Worm (Caenorhabditis elegans) whole organism, late embryonic: Measurements from ENCODE around the gene F59C12.3.

ENCODE experiments used
- C08G9.2 ChIP-seq: sonication (generic microtip); optimal IDR thresholded peaks from 2 replicates; lab custom pipeline; 2016; ENCODE audit warnings: mild to moderate bottlenecking, missing genetic modification characterization, moderate library complexity, missing compliant biosample characterization
- C38D4.7 ChIP-seq: fragments of 200-800 bp; sonication (Bioruptor generic); optimal IDR thresholded peaks from 2 replicates; lab custom pipeline; 2018; ENCODE audit warnings: mild to moderate bottlenecking, missing genetic modification characterization, moderate library complexity, missing compliant biosample characterization
- F13H6.1 ChIP-seq: sonication (generic microtip); optimal IDR thresholded peaks from 2 replicates; lab custom pipeline; 2016; ENCODE audit warnings: missing genetic modification characterization, missing compliant biosample characterization
- K09A11.1 ChIP-seq: sonication (generic microtip); optimal IDR thresholded peaks from 2 replicates; lab custom pipeline; 2017; ENCODE audit warnings: antibody characterized with exemption, mild to moderate bottlenecking, missing genetic modification characterization, missing compliant biosample characterization; ENCODE audit not compliant: insufficient read depth
- ceh-14 ChIP-seq: sonication (generic microtip); optimal IDR thresholded peaks from 2 replicates; lab custom pipeline; 2016; ENCODE audit warnings: missing genotype, missing genetic modification characterization, missing compliant biosample characterization
- ceh-18 ChIP-seq: sonication (generic microtip); optimal IDR thresholded peaks from 2 replicates; lab custom pipeline; 2016; ENCODE audit warnings: missing genetic modification characterization, missing compliant biosample characterization
- ceh-19 ChIP-seq: fragments of 200-800 bp; sonication (Bioruptor generic); optimal IDR thresholded peaks from 2 replicates; lab custom pipeline; 2018; ENCODE audit warnings: mild to moderate bottlenecking, missing genetic modification characterization, missing compliant biosample characterization
- ceh-2 ChIP-seq: sonication (generic microtip); optimal IDR thresholded peaks from 2 replicates; lab custom pipeline; 2016; ENCODE audit warnings: missing genotype, missing genetic modification characterization, missing compliant biosample characterization
- ceh-24 ChIP-seq: sonication (generic microtip); optimal IDR thresholded peaks from 2 replicates; lab custom pipeline; 2016; ENCODE audit warnings: mild to moderate bottlenecking, missing genetic modification characterization, missing compliant biosample characterization
- ceh-30 ChIP-seq: fragments of 150-350 bp; optimal IDR thresholded peaks from 2 replicates; lab custom pipeline; 2014; ENCODE audit warnings: missing biosample characterization, missing genetic modification characterization
- ceh-31 ChIP-seq: sonication (generic microtip); optimal IDR thresholded peaks from 2 replicates; lab custom pipeline; 2016; ENCODE audit warnings: missing genetic modification characterization, missing compliant biosample characterization
- ceh-34 ChIP-seq: sonication (generic microtip); optimal IDR thresholded peaks from 2 replicates; lab custom pipeline; 2016; ENCODE audit warnings: mild to moderate bottlenecking, missing genetic modification characterization, missing compliant biosample characterization
- ceh-6 ChIP-seq: fragments of 200-800 bp; sonication (Bioruptor generic); optimal IDR thresholded peaks from 2 replicates; lab custom pipeline; 2018; ENCODE audit warnings: mild to moderate bottlenecking, missing genetic modification characterization, missing compliant biosample characterization
- che-1 ChIP-seq: sonication (generic microtip); optimal IDR thresholded peaks from 2 replicates; lab custom pipeline; 2016; ENCODE audit warnings: mild to moderate bottlenecking, missing genetic modification characterization, missing compliant biosample characterization
- dmd-4 ChIP-seq: sonication (generic microtip); optimal IDR thresholded peaks from 2 replicates; lab custom pipeline; 2016; ENCODE audit warnings: borderline replicate concordance, missing genetic modification characterization, missing compliant biosample characterization
- dve-1 ChIP-seq: sonication (generic microtip); optimal IDR thresholded peaks from 2 replicates; lab custom pipeline; 2017; ENCODE audit warnings: antibody characterized with exemption, mild to moderate bottlenecking, missing genetic modification characterization, missing compliant biosample characterization
- eyg-1 ChIP-seq: sonication (generic microtip); optimal IDR thresholded peaks from 2 replicates; lab custom pipeline; 2016; ENCODE audit warnings: missing genotype, missing genetic modification characterization, missing compliant biosample characterization
- fax-1 ChIP-seq: sonication (generic microtip); optimal IDR thresholded peaks from 2 replicates; lab custom pipeline; 2016; ENCODE audit warnings: missing genotype, missing genetic modification characterization, missing compliant biosample characterization
- hlh-15 ChIP-seq: sonication (generic microtip); optimal IDR thresholded peaks from 2 replicates; lab custom pipeline; 2016; ENCODE audit warnings: missing genetic modification characterization, missing compliant biosample characterization
- hlh-30 ChIP-seq: sonication (generic microtip); optimal IDR thresholded peaks from 2 replicates; lab custom pipeline; 2017; ENCODE audit warnings: antibody characterized with exemption, missing genetic modification characterization, missing compliant biosample characterization; ENCODE audit not compliant: insufficient read depth
- hlh-6 ChIP-seq: sonication (generic microtip); optimal IDR thresholded peaks from 2 replicates; lab custom pipeline; 2016; ENCODE audit warnings: missing genotype, missing genetic modification characterization, missing compliant biosample characterization
- hlh-8 ChIP-seq: sonication (generic microtip); optimal IDR thresholded peaks from 2 replicates; lab custom pipeline; 2016; ENCODE audit warnings: missing genotype, missing genetic modification characterization, missing compliant biosample characterization
- lim-6 ChIP-seq: sonication (generic microtip); optimal IDR thresholded peaks from 2 replicates; lab custom pipeline; 2016; ENCODE audit warnings: missing genetic modification characterization, missing compliant biosample characterization
- nfya-1 ChIP-seq: sonication (generic microtip); optimal IDR thresholded peaks from 2 replicates; lab custom pipeline; 2017; ENCODE audit warnings: missing genetic modification characterization, mild to moderate bottlenecking, missing compliant biosample characterization, antibody characterized with exemption, moderate library complexity
- nhr-11 ChIP-seq: fragments of 150-350 bp; optimal IDR thresholded peaks from 2 replicates; lab custom pipeline; 2014; ENCODE audit warnings: missing biosample characterization, missing genetic modification characterization
- pat-9 ChIP-seq: fragments of 200-800 bp; sonication (Bioruptor generic); optimal IDR thresholded peaks from 2 replicates; lab custom pipeline; 2018; ENCODE audit warnings: mild to moderate bottlenecking, missing genetic modification characterization, moderate library complexity, missing compliant biosample characterization
- pax-1 ChIP-seq: fragments of 150-350 bp; optimal IDR thresholded peaks from 2 replicates; lab custom pipeline; 2014; ENCODE audit warnings: missing biosample characterization, missing genetic modification characterization
- pha-4 ChIP-seq: fragments of 150-350 bp; optimal IDR thresholded peaks from 2 replicates; lab custom pipeline; 2018; ENCODE audit warnings: missing biosample characterization, missing genetic modification reagents, missing genetic modification characterization
- pqm-1 ChIP-seq: sonication (generic microtip); optimal IDR thresholded peaks from 2 replicates; lab custom pipeline; 2016; ENCODE audit warnings: missing genetic modification characterization, missing compliant biosample characterization
- pros-1 ChIP-seq: fragments of 150-350 bp; optimal IDR thresholded peaks from 2 replicates; lab custom pipeline; 2014; ENCODE audit warnings: missing biosample characterization, missing genetic modification reagents, missing genetic modification characterization
- ref-2 ChIP-seq: sonication (generic microtip); optimal IDR thresholded peaks from 2 replicates; lab custom pipeline; 2016; ENCODE audit warnings: missing genetic modification characterization, missing compliant biosample characterization
- rnt-1 ChIP-seq: sonication (generic microtip); optimal IDR thresholded peaks from 2 replicates; lab custom pipeline; 2016; ENCODE audit warnings: missing genetic modification characterization, missing compliant biosample characterization
- syd-9 ChIP-seq: sonication (generic microtip); optimal IDR thresholded peaks from 2 replicates; lab custom pipeline; 2016; ENCODE audit warnings: mild to moderate bottlenecking, missing genetic modification characterization, moderate library complexity, missing compliant biosample characterization
- tbx-2 ChIP-seq: sonication (generic microtip); optimal IDR thresholded peaks from 2 replicates; lab custom pipeline; 2016; ENCODE audit warnings: missing genetic modification characterization, missing compliant biosample characterization
- tbx-7 ChIP-seq: sonication (generic microtip); optimal IDR thresholded peaks from 2 replicates; lab custom pipeline; 2016; ENCODE audit warnings: missing genotype, missing genetic modification characterization, missing compliant biosample characterization
- unc-3 ChIP-seq, 2 experiments: fragments of 200-800 bp in 1 of 2; sonication (Bioruptor generic) in 1 of 2; sonication (generic microtip) in 1 of 2; conservative IDR thresholded peaks in 1 of 2; optimal IDR thresholded peaks in 1 of 2; 2 replicates each; pipeline versions ENCODE4 v1.3.6 to Lab custom; 2016 to 2022; ENCODE audit warnings: missing compliant biosample characterization in 2 of 2, missing genetic modification characterization in 2 of 2, missing genetic modification reagents in 1 of 2
- unc-42 ChIP-seq: sonication (generic microtip); optimal IDR thresholded peaks from 2 replicates; lab custom pipeline; 2016; ENCODE audit warnings: missing genotype, missing genetic modification characterization, missing compliant biosample characterization
- unc-55 ChIP-seq: sonication (generic microtip); optimal IDR thresholded peaks from 2 replicates; lab custom pipeline; 2017; ENCODE audit warnings: missing biosample characterization, missing genetic modification reagents, missing genetic modification characterization
- unc-86 ChIP-seq: sonication (generic microtip); optimal IDR thresholded peaks from 2 replicates; lab custom pipeline; 2016; ENCODE audit warnings: missing genetic modification characterization, missing compliant biosample characterization

The F59C12.3 gene

DNA sequence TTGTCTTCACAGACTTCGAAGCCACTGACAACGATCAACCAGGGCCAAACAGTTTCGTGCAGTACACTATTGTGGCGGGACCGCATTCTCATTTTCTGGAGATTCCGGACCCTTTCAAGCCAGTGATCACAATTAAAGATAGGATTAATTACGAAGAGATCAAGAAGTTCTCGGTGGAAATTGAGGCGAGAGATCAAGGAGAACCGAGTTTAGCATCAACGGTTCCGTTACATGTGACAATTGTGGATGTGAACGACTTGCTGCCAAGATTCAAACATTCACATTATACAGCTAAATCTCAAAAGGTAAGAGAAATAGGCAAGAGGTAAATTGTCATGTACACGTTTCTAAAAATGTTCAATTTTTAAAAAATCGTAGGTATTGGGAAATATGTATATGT lies 11.5 kb downstream of the F59C12.3 start:
- no peak for TF ChIP-seq ceh-24
- no peak for TF ChIP-seq rnt-1
- no peak for TF ChIP-seq pax-1 (tag; lab: Kevin White, UChicago)
- TF ChIP-seq ceh-19 (GFP tag; lab: Kevin White, UChicago) = no peak
- no peak for TF ChIP-seq C08G9.2 (tag; lab: Kevin White, UChicago)
- no peak for TF ChIP-seq syd-9 (tag; lab: Kevin White, UChicago)
- no peak for TF ChIP-seq lim-6 (tag; lab: Kevin White, UChicago)

ce11 chrX:16596972-16597371 lies 12.4 kb downstream of the F59C12.3 start:
- TF ChIP-seq ceh-14 (no peak), ceh-34 (tag; lab: Kevin White, UChicago) (peak; percentile 6)
- TF ChIP-seq, all 69 proteins: peak for 1

DNA sequence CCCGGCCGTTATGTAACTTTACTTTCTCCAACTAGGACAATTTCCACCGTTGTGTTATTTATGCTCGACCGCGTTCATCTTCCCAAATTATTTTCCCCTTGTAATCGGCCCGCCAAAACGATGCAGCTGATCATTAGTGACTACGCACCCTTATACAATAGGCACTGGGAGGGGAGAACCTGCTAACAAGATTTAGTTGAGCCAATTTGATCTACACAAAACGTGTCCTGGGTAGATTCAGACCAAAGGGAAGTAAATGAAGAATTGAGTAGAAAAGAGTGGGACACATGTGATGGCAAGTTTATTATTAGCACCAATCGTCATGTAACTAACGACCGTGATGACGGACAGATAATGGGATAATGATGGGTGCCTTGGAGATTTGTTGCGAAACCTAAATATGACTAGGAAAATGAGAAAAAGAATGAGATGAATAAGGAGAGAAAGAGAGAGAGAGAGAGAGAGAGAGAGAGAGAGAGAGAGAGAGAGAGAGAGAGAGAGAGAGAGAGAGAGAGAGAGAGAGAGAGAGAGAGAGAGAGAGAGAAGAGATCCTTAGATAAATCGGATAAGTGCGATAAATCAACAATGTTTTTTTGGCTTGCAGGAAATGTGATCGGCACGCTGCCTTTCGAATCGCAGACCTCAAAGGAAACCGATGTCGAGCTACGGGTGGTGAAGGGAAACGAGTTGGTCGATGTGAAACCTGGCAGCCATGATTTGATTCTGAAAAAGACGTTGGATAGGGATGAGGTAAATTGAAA lies 13.6 kb downstream of the F59C12.3 start:
- TF ChIP-seq unc-42 (tag; lab: Kevin White, UChicago) = peak; percentile 88
- no peak for TF ChIP-seq ref-2 (tag; lab: Kevin White, UChicago)
- no peak for TF ChIP-seq fax-1 (tag; lab: Kevin White, UChicago)
- TF ChIP-seq nfya-1 (tag; lab: Kevin White, UChicago) = peak; percentile 5
- peak; percentile 10 for TF ChIP-seq C38D4.7 (GFP tag; lab: Kevin White, UChicago)
- no peak for TF ChIP-seq pax-1 (tag; lab: Kevin White, UChicago)
- no peak for TF ChIP-seq ceh-14
- no peak for TF ChIP-seq unc-86 (tag; lab: Kevin White, UChicago)
- TF ChIP-seq ceh-18 = no peak

- peak; percentile 2 for TF ChIP-seq tbx-2 (tag; lab: Kevin White, UChicago)
- TF ChIP-seq hlh-30 (tag; lab: Kevin White, UChicago) = no peak
Measured at ce11 chrX:16594931-16595330, 14.4 kb downstream of the F59C12.3 start, which contains the start of gene cdh-9. Gene cdh-9 (plus strand): TSS chrX:16595231.

DNA sequence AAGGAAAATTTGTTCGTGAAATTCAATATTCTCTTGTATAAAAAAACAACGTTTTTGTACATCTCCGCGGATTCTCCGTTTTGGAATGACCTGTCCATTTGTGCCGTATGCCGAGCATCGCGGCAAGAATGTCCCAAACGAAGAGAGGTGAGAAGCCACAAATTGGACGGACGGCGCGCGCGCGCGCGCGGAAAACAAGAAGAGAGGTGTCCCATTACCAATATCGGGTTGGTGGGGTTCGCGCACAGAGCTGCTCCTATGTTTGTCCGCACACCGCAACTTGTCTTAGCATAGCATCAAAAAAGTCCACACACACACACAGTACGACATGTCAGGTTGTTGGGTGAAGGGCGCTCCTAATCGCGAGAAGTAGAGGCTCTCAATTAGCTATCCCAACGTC lies 17.8 kb downstream of the F59C12.3 start:
- TF ChIP-seq ceh-34 (tag; lab: Kevin White, UChicago) = peak; percentile 94
- no peak for TF ChIP-seq nhr-11
- peak; percentile 18 for TF ChIP-seq pros-1 (tag; lab: Kevin White, UChicago)
- TF ChIP-seq ceh-19 (GFP tag; lab: Kevin White, UChicago) = peak; percentile 28

- TF ChIP-seq lim-6 (tag; lab: Kevin White, UChicago) (no peak), eyg-1 (tag; lab: Kevin White, UChicago) (no peak), hlh-6 (tag; lab: Kevin White, UChicago) (peak; percentile 41), hlh-15 (tag; lab: Kevin White, UChicago) (no peak), unc-55 (GFP tag; lab: Kevin White, UChicago) (no peak), fax-1 (tag; lab: Kevin White, UChicago) (peak; percentile 59), pat-9 (tag; lab: Kevin White, UChicago) (peak; percentile 58), nfya-1 (tag; lab: Kevin White, UChicago) (peak; percentile 38), ceh-34 (tag; lab: Kevin White, UChicago) (peak; percentile 22), pqm-1 (tag; lab: Kevin White, UChicago) (no peak), F13H6.1 (no peak), ceh-2 (tag; lab: Kevin White, UChicago) (peak; percentile 41), unc-3 (GFP tag; conservative IDR thresholded peaks at IDR 0.05; lab: Robert Waterston, UW) (peak; percentile 63), unc-3 (tag; optimal IDR thresholded peaks at IDR 0.05; lab: Kevin White, UChicago) (no peak), hlh-8 (tag; lab: Kevin White, UChicago) (no peak), ceh-6 (GFP tag; lab: Kevin White, UChicago) (peak; percentile 68), ceh-24 (no peak), pha-4 (tag; lab: Kevin White, UChicago) (no peak), che-1 (tag; lab: Kevin White, UChicago) (peak; percentile 69), ceh-31 (tag; lab: Kevin White, UChicago) (peak; percentile 37), dve-1 (peak; percentile 36), K09A11.1 (tag; lab: Kevin White, UChicago) (peak; percentile 20), ceh-30 (tag; lab: Kevin White, UChicago) (no peak), tbx-2 (tag; lab: Kevin White, UChicago) (peak; percentile 41), tbx-7 (tag; lab: Kevin White, UChicago) (no peak), nhr-11 (no peak), C08G9.2 (tag; lab: Kevin White, UChicago) (peak; percentile 31), ref-2 (tag; lab: Kevin White, UChicago) (peak; percentile 63), dmd-4 (tag; lab: Kevin White, UChicago) (peak; percentile 23)
Measured at ce11 chrX:16590803-16591202, 18.5 kb downstream of the F59C12.3 start.
